Worm (Caenorhabditis elegans) whole organism, mixed stage, embryonic: ENCODE data around the gene ceh-36.

ENCODE experiments used
- M03D4.4 ChIP-seq: sonication (generic microtip); optimal IDR thresholded peaks from 2 replicates; lab custom pipeline; 2017; ENCODE audit warnings: mild to moderate bottlenecking, missing genetic modification characterization, missing compliant biosample characterization
- bed-3 ChIP-seq: fragments of 200-800 bp; sonication (Bioruptor generic); optimal IDR thresholded peaks from 3 replicates; lab custom pipeline; 2018; ENCODE audit warnings: mild to moderate bottlenecking, missing genetic modification characterization, moderate library complexity, missing compliant biosample characterization
- blmp-1 ChIP-seq: fragments of 150-350 bp; optimal IDR thresholded peaks from 2 replicates; lab custom pipeline; 2014; ENCODE audit warnings: missing biosample characterization, missing genetic modification characterization
- ceh-39 ChIP-seq: fragments of 150-350 bp; optimal IDR thresholded peaks from 2 replicates; lab custom pipeline; 2014; ENCODE audit warnings: missing biosample characterization, missing genetic modification characterization
- ceh-83 ChIP-seq: fragments of 200-800 bp; sonication (Bioruptor generic); optimal IDR thresholded peaks from 2 replicates; lab custom pipeline; 2018; ENCODE audit warnings: mild to moderate bottlenecking, missing genetic modification characterization, missing compliant biosample characterization
- ces-1 ChIP-seq: fragments of 150-350 bp; optimal IDR thresholded peaks from 2 replicates; lab custom pipeline; 2014; ENCODE audit warnings: missing biosample characterization, missing genetic modification reagents, missing genetic modification characterization
- cnd-1 ChIP-seq: fragments of 200-800 bp; sonication (Bioruptor generic); optimal IDR thresholded peaks from 2 replicates; lab custom pipeline; 2018; ENCODE audit warnings: mild to moderate bottlenecking, missing genetic modification characterization, missing compliant biosample characterization
- drap-1 ChIP-seq: fragments of 200-800 bp; sonication (Bioruptor generic); optimal IDR thresholded peaks from 3 replicates; lab custom pipeline; 2018; ENCODE audit warnings: mild to moderate bottlenecking, missing genetic modification characterization, missing compliant biosample characterization
- elt-1 ChIP-seq: sonication (generic microtip); optimal IDR thresholded peaks from 2 replicates; lab custom pipeline; 2017; ENCODE audit warnings: missing genetic modification characterization, mild to moderate bottlenecking, missing compliant biosample characterization, antibody characterized with exemption, moderate library complexity, borderline replicate concordance; ENCODE audit not compliant: insufficient read depth
- elt-3 ChIP-seq: fragments of 150-350 bp; optimal IDR thresholded peaks from 2 replicates; lab custom pipeline; 2014; ENCODE audit warnings: missing biosample characterization, missing genetic modification characterization
- ham-2 ChIP-seq: fragments of 200-800 bp; sonication (Bioruptor generic); optimal IDR thresholded peaks from 2 replicates; lab custom pipeline; 2018; ENCODE audit warnings: mild to moderate bottlenecking, missing genetic modification characterization, missing compliant biosample characterization
- hlh-1 ChIP-seq: fragments of 150-350 bp; optimal IDR thresholded peaks from 2 replicates; lab custom pipeline; 2014; ENCODE audit warnings: missing biosample characterization, missing genetic modification reagents, missing genetic modification characterization
- lin-13 ChIP-seq: fragments of 150-350 bp; optimal IDR thresholded peaks from 2 replicates; lab custom pipeline; 2014; ENCODE audit warnings: missing biosample characterization, missing genetic modification characterization
- lin-32 ChIP-seq: fragments of 200-800 bp; sonication (Bioruptor generic); optimal IDR thresholded peaks from 2 replicates; lab custom pipeline; 2018; ENCODE audit warnings: mild to moderate bottlenecking, missing genetic modification characterization, missing compliant biosample characterization
- mep-1 ChIP-seq: fragments of 150-350 bp; optimal IDR thresholded peaks from 2 replicates; lab custom pipeline; 2017; ENCODE audit warnings: missing biosample characterization, missing genetic modification reagents, missing genetic modification characterization, inconsistent platforms
- mls-2 ChIP-seq: sonication (generic microtip); optimal IDR thresholded peaks from 2 replicates; lab custom pipeline; 2016; ENCODE audit warnings: mild to moderate bottlenecking, missing genetic modification characterization, moderate library complexity, missing compliant biosample characterization
- nhr-12 ChIP-seq: fragments of 150-350 bp; optimal IDR thresholded peaks from 2 replicates; lab custom pipeline; 2014; ENCODE audit warnings: missing biosample characterization, missing genetic modification characterization
- nhr-2 ChIP-seq: fragments of 150-350 bp; optimal IDR thresholded peaks from 2 replicates; lab custom pipeline; 2014; ENCODE audit warnings: missing biosample characterization, missing genetic modification characterization
- nhr-237 ChIP-seq: fragments of 150-350 bp; optimal IDR thresholded peaks from 2 replicates; lab custom pipeline; 2014; ENCODE audit warnings: missing biosample characterization, missing genetic modification characterization
- nhr-76 ChIP-seq: sonication (generic microtip); optimal IDR thresholded peaks from 2 replicates; lab custom pipeline; 2017; ENCODE audit warnings: missing biosample characterization, missing genetic modification characterization
- pha-4 ChIP-seq: fragments of 150-350 bp; optimal IDR thresholded peaks from 2 replicates; lab custom pipeline; 2018; ENCODE audit warnings: missing biosample characterization, missing genetic modification reagents, missing genetic modification characterization
- sem-2 ChIP-seq: fragments of 200-800 bp; sonication (Bioruptor generic); optimal IDR thresholded peaks from 2 replicates; lab custom pipeline; 2018; ENCODE audit warnings: mild to moderate bottlenecking, missing genetic modification characterization, missing compliant biosample characterization
- snpc-4 ChIP-seq: fragments of 150-350 bp; optimal IDR thresholded peaks from 2 replicates; lab custom pipeline; 2014; ENCODE audit warnings: missing biosample characterization, missing genetic modification characterization
- sptf-1 ChIP-seq: sonication (generic microtip); optimal IDR thresholded peaks from 2 replicates; lab custom pipeline; 2017; ENCODE audit warnings: mild to moderate bottlenecking, missing genetic modification characterization, moderate library complexity, missing compliant biosample characterization
- unc-120 ChIP-seq: sonication (generic microtip); optimal IDR thresholded peaks from 2 replicates; lab custom pipeline; 2017; ENCODE audit warnings: missing genetic modification characterization, missing compliant biosample characterization; ENCODE audit not compliant: poor library complexity, severe bottlenecking
- unc-62 ChIP-seq: fragments of 150-350 bp; optimal IDR thresholded peaks from 2 replicates; lab custom pipeline; 2014; ENCODE audit warnings: missing biosample characterization, missing genetic modification reagents, missing genetic modification characterization
- zip-8 ChIP-seq: fragments of 150-350 bp; optimal IDR thresholded peaks from 2 replicates; lab custom pipeline; 2014; ENCODE audit warnings: missing biosample characterization, missing genetic modification characterization
- ztf-11 ChIP-seq: fragments of 150-350 bp; optimal IDR thresholded peaks from 2 replicates; lab custom pipeline; 2014; ENCODE audit warnings: missing biosample characterization, missing genetic modification characterization

ceh-36 gene

ce11 chrX:14186466-14186865 lies at the start of gene ceh-36:
ceh-36 (minus strand) TSS chrX:14186566.
- TF ChIP-seq nhr-76 (tag; lab: Kevin White, UChicago) (no peak), elt-1 (tag; lab: Kevin White, UChicago) (no peak), sptf-1 (no peak), unc-62 (no peak), nhr-12 (tag; lab: Kevin White, UChicago) (no peak), snpc-4 (tag; lab: Kevin White, UChicago) (no peak), ham-2 (no peak), ceh-39 (tag; lab: Kevin White, UChicago) (no peak), cnd-1 (tag; lab: Kevin White, UChicago) (no peak)

DNA sequence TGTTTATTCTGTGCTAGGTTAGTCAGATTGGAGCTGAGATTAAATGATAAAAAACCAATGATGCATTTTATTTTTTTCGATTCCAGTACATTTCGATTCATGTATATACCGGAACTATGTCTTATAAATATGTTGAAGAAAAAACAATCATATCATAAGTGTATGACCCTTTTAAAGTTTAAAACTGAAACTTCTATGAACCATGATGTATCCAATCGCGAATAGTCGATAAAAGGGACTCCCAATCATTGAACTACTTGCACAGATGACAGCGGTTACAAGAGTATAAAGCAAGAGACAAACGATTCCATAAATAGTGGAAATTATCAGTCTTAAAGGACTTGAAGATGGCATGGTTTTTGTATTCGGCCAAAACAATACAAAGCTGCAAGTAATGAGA lies 48.6 kb upstream of the ceh-36 start, which contains the start of gene srg-37:
Gene srg-37 (minus strand): TSS at position 101 of the 400 bp plus-strand sequence.
- TF ChIP-seq blmp-1 (tag; lab: Kevin White, UChicago) (no peak), pha-4 (no peak), sptf-1 (no peak), elt-1 (tag; lab: Kevin White, UChicago) (no peak), drap-1 (GFP tag; lab: Kevin White, UChicago) (no peak), cnd-1 (tag; lab: Kevin White, UChicago) (no peak), nhr-2 (tag; lab: Kevin White, UChicago) (no peak), unc-120 (tag; lab: Kevin White, UChicago) (no peak), bed-3 (GFP tag; lab: Kevin White, UChicago) (no peak), mep-1 (tag; lab: Kevin White, UChicago) (no peak), ceh-39 (tag; lab: Kevin White, UChicago) (no peak), sem-2 (GFP tag; lab: Kevin White, UChicago) (no peak), ces-1 (no peak)

- TF ChIP-seq lin-32 (GFP tag; lab: Kevin White, UChicago) (no peak), nhr-237 (tag; lab: Kevin White, UChicago) (no peak), nhr-2 (tag; lab: Kevin White, UChicago) (no peak)
These were observed 48.0 kb upstream of the ceh-36 start, which contains the start of gene srg-36 for ce11 chrX:14234366-14234765. srg-36 (minus strand) TSS chrX:14234466.

ce11 chrX:14231987-14232386 lies 45.6 kb upstream of the ceh-36 start:
- TF ChIP-seq sem-2 (GFP tag; lab: Kevin White, UChicago) (no peak), zip-8 (tag; lab: Kevin White, UChicago) (no peak), ces-1 (no peak), cnd-1 (tag; lab: Kevin White, UChicago) (no peak), lin-13 (tag; lab: Kevin White, UChicago) (no peak), ceh-83 (GFP tag; lab: Kevin White, UChicago) (no peak), elt-1 (tag; lab: Kevin White, UChicago) (no peak), ztf-11 (no peak), drap-1 (GFP tag; lab: Kevin White, UChicago) (no peak), nhr-2 (tag; lab: Kevin White, UChicago) (no peak), pha-4 (no peak), sptf-1 (no peak), unc-62 (no peak), mep-1 (tag; lab: Kevin White, UChicago) (no peak), unc-120 (tag; lab: Kevin White, UChicago) (no peak), ham-2 (no peak), hlh-1 (tag; lab: Kevin White, UChicago) (no peak), elt-3 (tag; lab: Kevin White, UChicago) (no peak), nhr-76 (tag; lab: Kevin White, UChicago) (no peak)

- TF ChIP-seq mls-2 (tag; lab: Kevin White, UChicago) (peak; percentile 23), sptf-1 (peak; percentile 73), drap-1 (GFP tag; lab: Kevin White, UChicago) (peak; percentile 36), M03D4.4 (tag; lab: Kevin White, UChicago) (peak; percentile 47), cnd-1 (tag; lab: Kevin White, UChicago) (peak; percentile 33), bed-3 (GFP tag; lab: Kevin White, UChicago) (peak; percentile 33), sem-2 (GFP tag; lab: Kevin White, UChicago) (peak; percentile 18)
These were observed 43.0 kb upstream of the ceh-36 start for ce11 chrX:14229306-14229845.
